Fruit fly (Drosophila melanogaster): Measurements from ENCODE around the gene CG6766.

The CG6766 gene

DNA sequence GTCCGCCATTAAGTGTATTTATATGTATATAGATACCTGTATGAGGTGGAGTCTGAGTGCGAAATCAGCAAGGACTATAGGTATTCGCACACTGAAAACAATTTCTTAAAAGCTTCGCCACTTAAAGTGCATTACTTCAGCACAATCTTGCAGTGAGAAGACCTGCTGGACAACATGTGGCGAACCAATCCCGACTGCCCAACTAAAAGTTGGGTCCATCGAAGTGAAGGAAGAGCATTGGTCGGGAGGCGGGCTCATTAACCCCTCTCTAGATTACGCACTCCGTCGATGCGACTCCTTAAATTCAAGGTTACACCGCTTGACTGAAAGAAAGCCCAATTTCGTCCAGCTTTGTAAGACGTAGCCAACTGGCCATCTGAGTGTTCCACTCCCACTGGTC, 27.2 kb downstream of the CG6766 start:
- TF ChIP-seq EcR (GFP tag; optimal IDR thresholded peaks at IDR 0.05) (peak in 1 of 2 experiments; percentile 52), CG8478 (optimal IDR thresholded peaks at IDR 0.05) (no peak)

DNA sequence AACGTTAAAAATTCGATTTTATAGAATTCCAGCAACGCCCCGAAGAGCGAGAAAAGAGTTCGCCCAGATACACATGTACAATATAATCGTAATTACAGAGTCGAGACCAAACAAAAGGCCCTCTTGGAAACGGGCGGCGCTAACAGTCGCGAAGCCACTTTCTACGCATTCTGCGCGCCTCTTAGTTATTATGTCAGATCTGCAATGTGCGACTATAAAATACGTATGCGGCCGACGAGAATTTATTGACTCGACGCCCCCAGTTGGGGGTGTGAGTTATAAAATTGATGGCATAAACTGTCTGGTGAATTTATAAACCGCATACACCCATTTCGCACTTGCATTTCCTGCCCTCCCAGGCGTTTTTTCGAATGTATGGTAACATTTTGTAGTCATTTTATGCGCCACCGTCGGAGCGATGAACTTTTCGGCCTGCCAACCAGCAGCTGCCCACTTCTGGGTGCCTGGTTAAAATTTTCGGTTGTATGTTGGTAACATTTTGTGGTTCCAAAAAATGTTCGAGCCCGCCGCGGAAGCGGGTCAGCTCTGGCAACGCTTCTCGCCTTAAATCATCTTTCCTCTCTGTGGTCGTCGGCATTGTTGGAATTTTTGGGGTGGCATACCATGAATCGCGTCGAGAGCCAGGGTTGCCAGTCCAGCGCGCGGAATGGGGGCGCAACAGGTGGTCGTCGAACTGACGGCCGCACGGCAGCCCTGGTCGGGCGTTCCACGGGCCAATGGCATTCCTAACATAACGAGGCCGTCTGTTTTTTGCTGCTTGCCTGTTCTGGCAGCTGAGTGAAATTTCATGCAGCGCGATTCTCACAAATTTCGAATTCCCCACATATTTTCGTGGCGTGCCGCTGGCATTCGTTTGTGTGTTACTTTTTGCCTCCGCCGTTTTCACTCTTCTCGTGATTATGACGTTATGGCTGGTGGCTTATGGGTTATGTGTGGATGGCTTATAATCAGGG, 28.5 kb downstream of the CG6766 start:
- TF ChIP-seq EcR (GFP tag; optimal IDR thresholded peaks at IDR 0.05), result peak; percentile 96 to 98
- TF ChIP-seq pan (optimal IDR thresholded peaks at IDR 0.05), result no peak
- peak; percentile 42 for TF ChIP-seq Dll (optimal IDR thresholded peaks at IDR 0.05)

DNA sequence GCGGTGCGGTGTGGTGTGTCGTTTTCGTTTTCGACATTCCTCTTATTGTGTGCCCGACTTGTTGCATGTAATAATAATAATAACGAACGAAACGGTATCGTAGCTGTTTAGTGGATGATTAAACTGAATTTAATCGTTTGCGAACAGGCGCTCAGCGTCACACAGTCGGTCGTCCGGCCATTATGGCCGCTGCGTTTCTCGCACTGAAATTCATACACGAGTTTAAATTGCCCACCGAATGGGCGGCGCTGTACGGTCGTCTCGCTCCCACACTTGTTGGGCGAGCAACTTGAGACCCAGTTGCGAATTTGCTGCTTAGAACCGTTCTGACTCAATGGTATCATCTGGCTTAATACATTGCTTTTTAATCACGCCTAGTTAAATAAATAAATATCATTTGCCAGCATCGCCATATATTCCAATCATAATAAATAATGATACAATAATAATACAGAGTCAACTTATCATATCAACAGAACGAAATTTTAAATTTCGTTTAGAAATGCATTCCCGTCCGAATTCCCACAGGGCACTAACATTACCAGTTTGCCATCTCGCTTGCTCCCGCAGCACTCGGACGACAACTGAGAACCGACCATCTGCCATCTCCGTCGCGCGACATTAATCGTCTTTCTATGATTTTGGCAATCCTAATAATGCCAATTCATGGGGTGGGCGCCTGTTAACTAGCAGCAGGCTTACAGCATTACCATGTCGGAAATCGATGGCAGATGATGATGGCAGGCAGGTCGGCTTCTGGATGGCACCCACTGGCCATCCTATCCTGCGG, 29.4 kb downstream of the CG6766 start:
- no peak for TF ChIP-seq pan (optimal IDR thresholded peaks at IDR 0.05)
- peak; percentile 65 for TF ChIP-seq Dll (optimal IDR thresholded peaks at IDR 0.05)
- peak; percentile 79 for TF ChIP-seq CG8478 (optimal IDR thresholded peaks at IDR 0.05)

DNA sequence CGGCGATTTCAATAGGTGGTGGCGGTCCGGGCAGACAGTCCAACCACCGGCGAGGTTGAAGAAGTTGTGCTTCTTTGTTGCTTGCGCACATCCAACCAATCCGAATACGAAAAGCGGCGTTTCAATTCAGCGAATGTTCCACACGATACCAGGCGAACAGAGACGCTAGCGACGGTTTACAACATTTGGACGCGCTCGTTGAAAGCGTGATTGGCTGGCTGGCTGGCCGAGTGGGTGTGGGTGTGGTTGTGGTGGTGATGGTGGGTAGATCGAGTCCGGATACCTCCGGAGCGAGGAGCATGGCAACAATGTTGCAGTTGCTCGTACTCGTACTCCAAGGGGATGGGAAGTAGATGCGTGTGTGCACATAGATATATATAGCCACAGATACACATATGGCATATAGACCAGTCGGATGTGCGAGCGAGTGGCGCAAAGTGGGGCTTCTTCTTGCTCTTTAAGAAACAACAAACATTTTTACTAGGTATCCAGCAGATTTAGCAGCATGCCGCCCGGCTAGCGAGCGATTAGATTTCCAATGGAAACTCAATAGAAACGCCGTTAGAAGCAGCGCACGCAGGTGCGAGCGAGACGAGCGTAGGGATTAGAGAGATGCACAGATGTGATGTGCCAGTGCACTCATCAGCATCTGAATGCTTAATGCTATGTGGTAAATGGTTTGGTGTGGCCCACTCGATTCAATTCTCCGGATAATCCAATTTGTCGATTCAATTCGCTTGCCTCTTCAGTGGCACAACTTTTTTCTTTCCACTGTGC, 30.2 kb downstream of the CG6766 start:
- no peak for TF ChIP-seq Dll (optimal IDR thresholded peaks at IDR 0.05)
- TF ChIP-seq EcR (GFP tag; optimal IDR thresholded peaks at IDR 0.05), result peak in 1 of 2 experiments; percentile 54

DNA sequence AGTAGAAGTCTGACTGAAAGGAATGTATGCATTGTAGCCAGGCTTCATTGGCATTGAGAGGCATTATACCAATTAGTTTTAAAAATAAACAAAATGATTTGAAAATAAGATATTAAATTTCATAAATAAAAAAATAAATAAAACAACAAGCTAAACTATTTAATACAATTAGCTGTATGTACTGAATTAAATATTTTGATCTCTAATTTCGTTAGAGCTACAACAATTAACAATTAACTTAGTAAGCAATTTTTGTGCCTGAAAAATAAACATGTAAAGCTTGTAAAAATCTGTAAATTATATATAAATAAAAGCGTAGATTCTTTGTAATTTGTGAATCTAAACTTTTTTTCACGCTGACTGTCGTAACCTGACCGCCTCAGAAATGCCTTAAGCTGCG, 32.6 kb downstream of the CG6766 start, which contains the start of gene Rh5:
Gene Rh5, plus strand, starts transcription at position 301 of the 400 bp plus-strand sequence.
- TF ChIP-seq CG8478 (optimal IDR thresholded peaks at IDR 0.05), result no peak

DNA sequence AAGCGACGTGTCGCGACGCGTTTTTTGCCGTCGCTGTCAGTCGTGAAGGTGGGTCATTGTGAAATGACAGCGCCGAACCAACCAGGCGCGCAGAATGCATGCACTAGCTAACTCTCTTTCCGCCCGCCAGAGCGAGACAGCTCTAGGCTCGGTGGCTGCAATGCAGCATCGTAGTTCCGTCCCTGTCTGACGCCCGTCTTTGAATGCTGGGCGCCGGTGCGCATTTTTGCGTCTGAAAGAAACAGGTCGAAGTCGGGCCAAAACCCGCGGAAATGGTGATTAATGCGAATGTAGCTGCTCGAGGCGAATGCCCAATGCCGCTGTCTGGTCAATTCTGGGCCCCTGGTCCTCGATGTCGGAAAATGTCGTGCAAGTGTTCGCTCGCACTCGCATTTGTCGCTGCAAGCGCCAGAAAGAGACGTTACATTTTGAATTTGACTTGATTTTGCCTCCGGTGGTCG, 33.1 kb downstream of the CG6766 start:
- TF ChIP-seq EcR (GFP tag; optimal IDR thresholded peaks at IDR 0.05), result peak; percentile 60 to 85
- no peak for TF ChIP-seq usp (GFP tag; optimal IDR thresholded peaks at IDR 0.05)
- TF ChIP-seq psq (optimal IDR thresholded peaks at IDR 0.05), result no peak
- TF ChIP-seq CG8478 (optimal IDR thresholded peaks at IDR 0.05), result peak; percentile 69
- TF ChIP-seq pan (optimal IDR thresholded peaks at IDR 0.05), result no peak
- peak; percentile 21 for TF ChIP-seq Dll (optimal IDR thresholded peaks at IDR 0.05)

DNA sequence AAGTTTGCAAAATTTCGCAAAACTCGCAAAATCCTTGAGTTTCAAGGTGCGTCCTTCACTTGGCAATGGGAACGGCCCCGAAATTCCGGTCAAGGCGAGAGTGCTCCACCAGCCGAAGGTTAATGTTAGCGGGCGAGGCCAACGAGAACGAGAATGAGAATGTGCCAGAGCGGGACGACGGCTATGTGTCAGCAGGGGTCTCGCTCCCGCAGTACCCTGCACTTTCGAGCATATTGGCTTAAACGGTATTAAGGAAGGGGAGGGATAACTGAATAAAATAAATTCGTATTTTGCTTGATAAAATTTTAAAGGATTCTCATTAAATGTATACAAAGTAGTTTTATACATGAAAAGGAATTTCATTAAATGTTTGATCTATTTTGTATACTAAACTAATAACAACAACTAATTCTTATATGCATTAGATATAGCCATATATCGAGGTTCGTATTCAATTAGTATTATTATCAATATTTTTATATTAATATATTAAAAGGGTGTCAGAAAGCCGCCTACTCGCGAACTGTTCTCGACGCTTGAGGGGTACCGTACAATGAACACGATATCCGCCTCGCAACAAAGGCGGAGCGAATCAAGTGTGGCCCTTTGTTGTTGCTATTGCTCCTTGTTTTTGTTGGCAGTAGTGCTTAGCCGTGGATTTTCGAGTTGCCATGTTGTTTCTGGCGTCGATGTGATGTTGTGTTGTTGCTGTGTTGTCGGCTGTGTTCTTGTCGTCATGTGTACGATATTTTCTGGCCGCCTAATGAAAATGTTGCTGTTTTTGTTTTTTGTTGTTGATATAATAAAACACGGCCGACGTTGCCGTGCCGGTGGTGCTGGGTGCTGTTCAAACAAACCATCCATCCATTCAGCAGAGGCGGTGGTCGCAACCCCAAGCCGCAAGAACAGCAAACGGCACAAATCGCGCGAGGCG, 33.8 kb downstream of the CG6766 start:
- TF ChIP-seq CG8478 (optimal IDR thresholded peaks at IDR 0.05) (peak; percentile 32), pan (optimal IDR thresholded peaks at IDR 0.05) (peak; percentile 80), EcR (GFP tag; optimal IDR thresholded peaks at IDR 0.05) (no peak)

DNA sequence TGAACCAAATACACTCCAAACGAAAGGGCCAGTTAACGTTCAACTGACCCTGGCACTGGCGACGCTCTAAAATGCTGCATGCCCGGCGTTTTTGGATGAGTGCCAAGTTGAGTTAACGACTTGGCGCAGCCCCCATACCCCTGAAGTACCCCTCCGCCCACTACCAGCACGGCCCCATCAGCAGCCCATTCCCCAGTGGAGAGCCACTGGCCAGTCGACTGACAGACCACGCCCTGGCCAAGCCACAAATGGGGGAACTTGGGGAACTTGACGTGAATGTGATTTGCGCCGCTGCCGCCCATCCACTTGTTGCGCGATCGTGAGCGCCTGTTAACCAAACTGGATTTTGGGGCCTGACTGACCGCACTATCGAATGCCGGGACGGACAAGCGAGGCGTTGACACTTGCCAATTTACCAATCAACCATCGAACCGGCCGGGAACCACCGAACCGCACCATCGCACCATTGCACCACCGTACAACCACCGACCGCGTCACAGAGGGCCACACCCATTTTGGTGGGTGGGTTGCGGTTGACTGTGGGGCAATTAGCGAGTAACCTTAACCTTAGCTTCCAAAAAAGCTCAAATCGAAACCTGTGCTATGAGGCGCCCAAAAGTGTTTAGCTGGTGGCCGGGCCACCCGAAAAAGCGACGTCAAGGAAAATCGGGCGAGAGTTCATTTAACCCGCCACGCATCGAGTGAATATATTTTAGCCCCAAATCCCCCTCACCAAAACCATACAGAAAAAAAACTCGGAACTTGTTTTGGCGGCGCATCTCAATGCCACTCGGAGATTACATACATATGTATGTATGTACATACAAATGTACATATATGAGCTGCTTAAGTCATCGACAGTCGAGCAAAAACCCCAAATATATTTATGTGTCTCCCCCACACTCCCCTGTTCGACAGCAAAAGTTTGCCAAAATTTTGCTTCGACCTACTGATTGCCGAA, 34.8 kb downstream of the CG6766 start:
- peak; percentile 73 for TF ChIP-seq Dll (optimal IDR thresholded peaks at IDR 0.05)
- TF ChIP-seq pan (optimal IDR thresholded peaks at IDR 0.05), result no peak
- peak; percentile 81 to 82 for TF ChIP-seq EcR (GFP tag; optimal IDR thresholded peaks at IDR 0.05)

DNA sequence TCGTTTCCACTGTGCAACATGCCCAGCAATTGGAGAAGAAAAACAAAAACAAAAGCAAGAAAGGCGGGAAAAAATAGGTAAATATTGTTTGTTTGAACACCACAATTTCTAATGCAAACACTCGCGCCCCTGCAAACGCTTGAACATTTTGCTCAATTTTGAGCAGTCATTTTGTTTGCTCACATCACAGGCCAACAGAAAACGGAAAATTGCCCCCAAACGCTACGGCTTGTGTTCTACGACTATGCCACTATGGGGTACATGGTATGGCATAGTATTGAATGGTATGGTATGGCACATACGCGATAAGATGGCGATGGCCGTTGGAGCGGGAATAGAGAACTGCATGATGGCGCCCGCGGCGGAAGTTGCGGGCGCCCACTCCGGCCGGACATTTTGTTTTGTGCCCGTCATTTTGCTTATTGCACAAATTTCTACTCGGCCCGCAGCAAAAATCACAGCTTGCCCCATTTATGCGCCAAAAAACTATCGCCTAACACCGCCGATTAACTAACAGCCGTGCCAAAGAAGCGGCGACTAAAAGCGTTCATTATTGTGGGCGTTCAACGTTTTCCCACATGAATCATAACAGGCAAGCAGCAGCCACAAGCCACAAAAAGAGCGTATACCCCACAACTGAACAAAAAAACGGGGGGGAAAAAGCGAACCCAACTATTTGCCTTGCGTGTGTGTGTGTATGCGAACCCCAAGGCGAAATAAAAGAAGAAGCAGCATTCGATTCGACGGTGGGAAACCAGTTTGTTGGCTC, 36.1 kb downstream of the CG6766 start:
- TF ChIP-seq EcR (GFP tag; optimal IDR thresholded peaks at IDR 0.05), result peak in 1 of 2 experiments; percentile 51
- TF ChIP-seq CG8478 (optimal IDR thresholded peaks at IDR 0.05), result no peak
- no peak for TF ChIP-seq Dll (optimal IDR thresholded peaks at IDR 0.05)
- TF ChIP-seq psq (optimal IDR thresholded peaks at IDR 0.05), result no peak
- TF ChIP-seq pan (optimal IDR thresholded peaks at IDR 0.05), result no peak

DNA sequence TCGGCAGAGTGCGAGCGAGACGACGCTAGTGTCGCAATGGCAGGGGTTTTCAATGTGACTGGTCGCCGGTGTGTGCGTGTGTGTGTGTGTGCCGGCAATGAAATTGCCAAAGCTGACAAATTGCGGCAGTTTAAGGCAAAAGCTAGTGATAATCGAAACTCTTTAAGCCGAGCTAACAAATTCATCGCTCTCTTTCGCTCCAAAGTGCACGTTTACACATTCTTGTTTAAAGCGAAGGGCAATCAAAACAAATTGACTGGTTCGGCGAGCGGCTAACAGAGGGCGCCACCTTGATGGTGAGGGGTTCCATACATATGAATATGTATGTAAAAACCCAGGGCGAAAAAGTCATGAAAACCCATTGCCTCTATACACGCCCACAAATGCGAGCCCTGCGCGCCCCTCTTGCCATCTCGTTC, 36.7 kb downstream of the CG6766 start:
- TF ChIP-seq psq (optimal IDR thresholded peaks at IDR 0.05) (no peak), Dll (optimal IDR thresholded peaks at IDR 0.05) (no peak), pan (optimal IDR thresholded peaks at IDR 0.05) (no peak)

Data from whole organism.